Worm (Caenorhabditis elegans) whole organism, young adult: Measurements from ENCODE around the gene B0454.26.

ENCODE experiments used
- B0019.2 ChIP-seq: fragments of 200-800 bp; sonication (Bioruptor generic); conservative IDR thresholded peaks from 2 replicates; pipeline ENCODE4 v1.3.6; 2022; ENCODE audit warnings: missing genetic modification reagents, missing genetic modification characterization, missing compliant biosample characterization
- F22D6.2 ChIP-seq: sonication (generic microtip); optimal IDR thresholded peaks from 2 replicates; lab custom pipeline; 2016; ENCODE audit warnings: mild to moderate bottlenecking, missing genetic modification characterization, missing compliant biosample characterization
- F39B2.1 ChIP-seq: fragments of 200-800 bp; sonication (Bioruptor generic); IDR thresholded peaks from 2 replicates; pipeline ENCODE4 v1.3.6; 2022; ENCODE audit warnings: missing genetic modification reagents, missing genetic modification characterization, missing compliant biosample characterization
- F57C9.4 ChIP-seq: sonication (generic microtip); optimal IDR thresholded peaks from 2 replicates; lab custom pipeline; 2017; ENCODE audit warnings: mild to moderate bottlenecking, missing genetic modification characterization, missing compliant biosample characterization
- Y79H2A.3 ChIP-seq: fragments of 200-800 bp; sonication (Bioruptor generic); conservative IDR thresholded peaks from 2 replicates; pipeline ENCODE4 v1.3.6; 2022; ENCODE audit warnings: missing genetic modification reagents, missing genetic modification characterization, missing compliant biosample characterization
- ama-1 ChIP-seq, 3 experiments: fragments of 150-350 bp in 1 of 3; sonication (generic microtip) in 2 of 3; optimal IDR thresholded peaks; 2 replicates each; lab custom pipeline; 2014 to 2018; ENCODE audit warnings: missing biosample characterization in 2 of 3, missing genetic modification characterization in 2 of 3, missing genetic modification reagents in 2 of 3
- athp-1 ChIP-seq: sonication (generic microtip); optimal IDR thresholded peaks from 2 replicates; lab custom pipeline; 2017; ENCODE audit warnings: mild to moderate bottlenecking, missing genetic modification characterization, missing compliant biosample characterization
- attf-3 ChIP-seq: fragments of 200-800 bp; sonication (Bioruptor generic); conservative IDR thresholded peaks from 2 replicates; pipeline ENCODE4 v1.3.6; 2022; ENCODE audit warnings: missing genetic modification reagents, missing genetic modification characterization, missing compliant biosample characterization
- cebp-2 ChIP-seq: fragments of 200-800 bp; sonication (Bioruptor generic); IDR thresholded peaks from 2 replicates; pipeline ENCODE4 v1.3.6; 2022; ENCODE audit warnings: missing genetic modification characterization, missing compliant biosample characterization
- ceh-100 ChIP-seq: fragments of 200-800 bp; sonication (Bioruptor generic); IDR thresholded peaks from 2 replicates; pipeline ENCODE4 v1.3.6; 2022; ENCODE audit warnings: missing genetic modification reagents, missing genetic modification characterization, missing compliant biosample characterization
- die-1 ChIP-seq: sonication (generic microtip); optimal IDR thresholded peaks from 2 replicates; lab custom pipeline; 2016; ENCODE audit warnings: missing genotype, mild to moderate bottlenecking, missing genetic modification characterization, missing compliant biosample characterization
- efl-1 ChIP-seq: fragments of 150-350 bp; optimal IDR thresholded peaks from 2 replicates; lab custom pipeline; 2014; ENCODE audit warnings: missing biosample characterization, missing genetic modification reagents, missing genetic modification characterization
- egl-44 ChIP-seq: fragments of 200-800 bp; sonication (Bioruptor generic); IDR thresholded peaks from 2 replicates; pipeline ENCODE4 v1.3.6; 2022; ENCODE audit warnings: missing genetic modification reagents, missing genetic modification characterization, missing compliant biosample characterization
- egrh-3 ChIP-seq: fragments of 200-800 bp; sonication (Bioruptor generic); IDR thresholded peaks from 2 replicates; pipeline ENCODE4 v1.3.6; 2022; ENCODE audit warnings: missing genetic modification reagents, missing genetic modification characterization, missing compliant biosample characterization
- ets-4 ChIP-seq: fragments of 200-800 bp; sonication (Bioruptor generic); optimal IDR thresholded peaks from 2 replicates; lab custom pipeline; 2018; ENCODE audit warnings: mild to moderate bottlenecking, missing genetic modification characterization, missing compliant biosample characterization
- fkh-3 ChIP-seq: sonication (generic microtip); optimal IDR thresholded peaks from 2 replicates; lab custom pipeline; 2016; ENCODE audit warnings: mild to moderate bottlenecking, missing genetic modification characterization, missing compliant biosample characterization
- gei-17 ChIP-seq: fragments of 200-800 bp; sonication (Bioruptor generic); optimal IDR thresholded peaks from 2 replicates; lab custom pipeline; 2018; ENCODE audit warnings: mild to moderate bottlenecking, missing genetic modification characterization, missing compliant biosample characterization
- him-1 ChIP-seq: sonication (generic microtip); optimal IDR thresholded peaks from 2 replicates; lab custom pipeline; 2016; ENCODE audit warnings: missing genotype, missing genetic modification reagents, missing genetic modification characterization, missing compliant biosample characterization
- hmg-1.2 ChIP-seq: fragments of 200-800 bp; sonication (Bioruptor generic); IDR thresholded peaks from 2 replicates; pipeline ENCODE4 v1.3.6; 2022; ENCODE audit warnings: missing genetic modification reagents, missing genetic modification characterization, missing compliant biosample characterization
- hrde-1 ChIP-seq: sonication (generic microtip); optimal IDR thresholded peaks from 2 replicates; lab custom pipeline; 2016; ENCODE audit warnings: missing genetic modification characterization, mild to moderate bottlenecking, missing compliant biosample characterization, moderate library complexity, missing genotype, missing genetic modification reagents, borderline replicate concordance
- hsf-1 ChIP-seq: fragments of 200-800 bp; sonication (Bioruptor generic); IDR thresholded peaks from 2 replicates; pipeline ENCODE4 v1.3.6; 2022; ENCODE audit warnings: missing genetic modification reagents, missing genetic modification characterization, missing compliant biosample characterization
- lag-1 ChIP-seq: fragments of 200-800 bp; sonication (Bioruptor generic); IDR thresholded peaks from 2 replicates; pipeline ENCODE4 v1.3.6; 2022; ENCODE audit warnings: missing genetic modification reagents, missing genetic modification characterization, missing compliant biosample characterization
- let-526 ChIP-seq: fragments of 200-800 bp; sonication (Bioruptor generic); IDR thresholded peaks from 2 replicates; pipeline ENCODE4 v1.3.6; 2022; ENCODE audit warnings: missing genetic modification reagents, missing genetic modification characterization, missing compliant biosample characterization
- lin-40 ChIP-seq: sonication (generic microtip); optimal IDR thresholded peaks from 2 replicates; lab custom pipeline; 2016; ENCODE audit warnings: missing genetic modification characterization, mild to moderate bottlenecking, missing compliant biosample characterization, missing genotype, missing genetic modification reagents
- lsy-27 ChIP-seq: sonication (generic microtip); optimal IDR thresholded peaks from 2 replicates; lab custom pipeline; 2017; ENCODE audit warnings: missing genetic modification characterization, mild to moderate bottlenecking, missing compliant biosample characterization, antibody characterized with exemption, missing genotype, borderline replicate concordance; ENCODE audit not compliant: insufficient read depth
- madf-6 ChIP-seq: fragments of 200-800 bp; sonication (Bioruptor generic); IDR thresholded peaks from 2 replicates; pipeline ENCODE4 v1.3.6; 2022; ENCODE audit warnings: missing genetic modification reagents, missing genetic modification characterization, missing compliant biosample characterization
- mcd-1 ChIP-seq: fragments of 200-800 bp; sonication (Bioruptor generic); IDR thresholded peaks from 2 replicates; pipeline ENCODE4 v1.3.6; 2022; ENCODE audit warnings: missing genetic modification reagents, missing genetic modification characterization, missing compliant biosample characterization
- mel-28 ChIP-seq: sonication (generic microtip); optimal IDR thresholded peaks from 2 replicates; lab custom pipeline; 2016; ENCODE audit warnings: borderline replicate concordance, mild to moderate bottlenecking, missing genetic modification characterization, missing compliant biosample characterization
- nhr-179 ChIP-seq: sonication (generic microtip); optimal IDR thresholded peaks from 2 replicates; lab custom pipeline; 2016; ENCODE audit warnings: mild to moderate bottlenecking, missing genetic modification characterization, missing compliant biosample characterization
- nhr-27 ChIP-seq: fragments of 200-800 bp; sonication (Bioruptor generic); optimal IDR thresholded peaks from 2 replicates; lab custom pipeline; 2018; ENCODE audit warnings: mild to moderate bottlenecking, missing genetic modification characterization, moderate library complexity, missing compliant biosample characterization
- rcor-1 ChIP-seq: fragments of 200-800 bp; sonication (Bioruptor generic); IDR thresholded peaks from 2 replicates; pipeline ENCODE4 v1.3.6; 2022; ENCODE audit warnings: missing genetic modification reagents, missing genetic modification characterization, missing compliant biosample characterization
- zfh-2 ChIP-seq: fragments of 200-800 bp; sonication (Bioruptor generic); conservative IDR thresholded peaks from 2 replicates; pipeline ENCODE4 v1.3.6; 2022; ENCODE audit warnings: missing genetic modification reagents, missing genetic modification characterization, missing compliant biosample characterization
- zim-3 ChIP-seq: sonication (generic microtip); optimal IDR thresholded peaks from 2 replicates; lab custom pipeline; 2017; ENCODE audit warnings: mild to moderate bottlenecking, missing genetic modification characterization, moderate library complexity, missing compliant biosample characterization
- ztf-26 ChIP-seq: sonication (generic microtip); optimal IDR thresholded peaks from 2 replicates; lab custom pipeline; 2017; ENCODE audit warnings: missing genetic modification characterization, missing compliant biosample characterization
- ztf-28 ChIP-seq: fragments of 200-800 bp; sonication (Bioruptor generic); IDR thresholded peaks from 2 replicates; pipeline ENCODE4 v1.3.6; 2022; ENCODE audit warnings: missing genetic modification reagents, missing genetic modification characterization, missing compliant biosample characterization

The B0454.26 gene

DNA sequence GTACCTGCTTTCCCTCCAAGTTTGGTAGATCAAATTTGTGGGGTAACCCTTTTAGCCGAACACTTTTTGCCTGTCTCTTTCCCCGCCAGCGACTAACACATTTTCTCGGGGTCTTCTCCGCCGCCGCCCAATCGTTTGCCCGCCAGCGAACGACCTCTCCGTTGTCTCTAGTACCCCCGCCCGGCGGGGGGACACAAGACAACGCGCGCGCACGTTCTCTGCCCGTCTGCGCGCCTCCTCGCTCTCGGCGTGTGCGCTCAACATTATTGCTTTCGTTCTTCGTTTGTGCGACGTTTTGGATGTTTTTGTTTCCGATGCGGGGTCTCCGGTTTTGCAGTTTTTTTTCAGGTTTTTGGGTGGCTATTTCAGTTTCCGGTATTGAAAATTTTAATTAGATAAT, 17.2 kb upstream of the B0454.26 start (continued):
- TF ChIP-seq ceh-100 (GFP tag; lab: Robert Waterston, UW), result no peak
- TF ChIP-seq egl-44 (GFP tag; lab: Robert Waterston, UW), result no peak
- TF ChIP-seq athp-1 (tag; lab: Kevin White, UChicago), result no peak
- TF ChIP-seq B0019.2 (GFP tag; lab: Robert Waterston, UW), result no peak

DNA sequence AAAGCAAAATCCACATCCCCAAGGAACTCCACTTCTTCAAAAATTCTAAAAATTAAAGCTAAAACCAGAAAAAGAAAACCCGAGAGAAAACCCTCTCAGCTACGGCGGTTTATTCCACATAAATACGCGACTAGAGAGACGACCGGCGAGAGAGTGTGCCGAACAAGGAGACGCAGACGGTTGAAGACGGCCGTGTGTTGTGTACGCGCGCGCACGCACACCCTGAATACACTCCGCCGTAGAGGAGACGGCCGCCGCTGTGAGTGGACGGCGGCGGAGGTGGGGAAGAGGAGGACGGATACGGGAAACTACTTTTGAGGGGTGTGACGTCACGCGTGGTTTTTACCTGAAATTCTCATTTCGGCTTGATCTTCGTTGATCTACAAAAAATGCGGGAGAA, 16.3 kb upstream of the B0454.26 start:
- TF ChIP-seq hmg-1.2 (GFP tag; lab: Robert Waterston, UW), result peak; percentile 96
- no peak for TF ChIP-seq fkh-3 (tag; lab: Kevin White, UChicago)
- 0 out of 2 replicates have a peak, but pooled peaks have one; percentile 49 for TF ChIP-seq cebp-2 (GFP tag; lab: Robert Waterston, UW)
- 0 out of 2 replicates have a peak, but pooled peaks have one; percentile 0 for TF ChIP-seq madf-6 (GFP tag; lab: Robert Waterston, UW)
- TF ChIP-seq zim-3 (tag; lab: Kevin White, UChicago), result no peak
- no peak for TF ChIP-seq nhr-179 (tag; lab: Kevin White, UChicago)
- TF ChIP-seq zfh-2 (GFP tag; lab: Robert Waterston, UW), result peak; percentile 89
- TF ChIP-seq hsf-1 (GFP tag; lab: Robert Waterston, UW), result 0 out of 2 replicates have a peak, but pooled peaks have one; percentile 41
- peak; percentile 53; the same call in 1 of the 2 replicates for TF ChIP-seq egrh-3 (GFP tag; lab: Robert Waterston, UW)
- TF ChIP-seq F39B2.1 (GFP tag; lab: Robert Waterston, UW), result no peak
- no peak for TF ChIP-seq let-526 (GFP tag; lab: Robert Waterston, UW)
- TF ChIP-seq F57C9.4, result no peak
- 0 out of 2 replicates have a peak, but pooled peaks have one; percentile 8 for TF ChIP-seq mcd-1 (GFP tag; lab: Robert Waterston, UW)
- no peak for TF ChIP-seq attf-3
- TF ChIP-seq, all 124 proteins: peak for 7

DNA sequence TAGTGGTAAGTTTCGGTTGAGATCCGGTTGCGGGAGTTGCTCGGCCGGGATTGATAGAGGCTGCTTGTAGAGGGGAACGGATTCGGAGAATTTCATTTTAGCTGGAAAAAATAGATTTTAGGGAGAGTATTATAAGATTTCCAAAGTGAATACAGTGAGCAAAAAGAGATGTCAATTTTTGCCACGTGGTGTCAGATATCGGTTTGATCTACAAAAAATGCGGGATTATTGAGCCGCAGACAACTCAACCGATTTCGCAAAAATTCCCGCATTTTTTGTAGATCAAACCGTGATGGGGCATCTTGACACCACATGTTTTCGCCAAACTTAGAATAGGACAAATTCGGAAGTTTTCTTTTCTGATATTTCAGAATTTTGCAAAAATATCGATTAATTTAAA, 15.9 kb upstream of the B0454.26 start, which contains the start of gene lido-13:
Gene lido-13 (minus strand): TSS at position 101 of the 400 bp plus-strand sequence.
- no peak for TF ChIP-seq die-1 (tag; lab: Kevin White, UChicago)
- peak; percentile 38; the same call in 1 of the 2 replicates for TF ChIP-seq madf-6 (GFP tag; lab: Robert Waterston, UW)

DNA sequence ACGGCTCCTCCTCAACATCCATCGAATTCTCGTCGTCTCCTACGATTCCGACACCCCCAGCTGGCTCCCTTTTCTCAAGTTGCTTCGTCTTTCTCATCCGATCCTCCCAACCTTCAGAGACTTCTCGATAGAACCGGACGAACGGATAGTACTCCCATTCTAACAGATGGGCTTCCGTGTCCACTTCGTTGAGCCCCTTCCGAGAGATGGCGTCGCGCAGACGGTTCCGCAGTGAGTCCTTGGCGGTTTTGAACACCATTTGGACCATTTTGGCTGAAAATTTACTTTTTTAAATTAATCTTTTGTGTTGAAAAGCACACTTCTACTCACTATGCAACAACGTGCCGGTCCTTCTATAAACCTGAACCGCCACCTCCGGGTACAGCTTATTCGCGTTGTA, 15.3 kb upstream of the B0454.26 start:
- TF ChIP-seq nhr-27, result no peak
- no peak for TF ChIP-seq efl-1
- TF ChIP-seq ets-4 (GFP tag; lab: Kevin White, UChicago), result no peak
- TF ChIP-seq him-1, result no peak
- no peak for TF ChIP-seq lin-40 (tag; lab: Kevin White, UChicago)
- TF ChIP-seq ztf-28 (GFP tag; lab: Robert Waterston, UW), result no peak
- TF ChIP-seq ztf-26 (tag; lab: Kevin White, UChicago), result no peak
- no peak for TF ChIP-seq ama-1 (optimal IDR thresholded peaks at IDR 0.05; lab: Kevin White, UChicago)
- no peak for TF ChIP-seq ama-1 (GFP tag; optimal IDR thresholded peaks at IDR 0.05; lab: Kevin White, UChicago)
- no peak for TF ChIP-seq lag-1 (GFP tag; lab: Robert Waterston, UW)
- no peak for TF ChIP-seq F22D6.2

DNA sequence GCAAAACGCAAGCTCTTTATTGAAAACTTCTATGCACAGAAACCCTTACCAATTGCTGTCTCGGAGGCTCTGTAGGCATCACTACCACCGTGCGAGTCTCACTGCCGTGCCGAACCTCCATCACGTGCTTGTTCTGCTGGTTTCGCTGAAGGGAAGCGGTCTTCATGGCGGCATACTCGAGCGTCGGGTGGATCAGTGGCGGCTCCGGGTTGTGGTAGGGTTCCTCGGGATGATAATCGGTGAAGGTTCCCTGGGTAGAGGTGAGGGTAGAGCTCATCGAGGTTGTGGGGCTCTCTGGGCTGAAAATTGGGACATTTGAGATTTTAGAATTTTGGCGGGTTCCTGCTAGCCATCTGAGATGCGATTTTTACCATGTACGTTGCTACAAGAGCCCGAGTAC, 14.5 kb upstream of the B0454.26 start:
- peak; percentile 55; the same call in 1 of the 2 replicates for TF ChIP-seq zfh-2 (GFP tag; lab: Robert Waterston, UW)
- no peak for TF ChIP-seq lsy-27 (tag; lab: Kevin White, UChicago)

DNA sequence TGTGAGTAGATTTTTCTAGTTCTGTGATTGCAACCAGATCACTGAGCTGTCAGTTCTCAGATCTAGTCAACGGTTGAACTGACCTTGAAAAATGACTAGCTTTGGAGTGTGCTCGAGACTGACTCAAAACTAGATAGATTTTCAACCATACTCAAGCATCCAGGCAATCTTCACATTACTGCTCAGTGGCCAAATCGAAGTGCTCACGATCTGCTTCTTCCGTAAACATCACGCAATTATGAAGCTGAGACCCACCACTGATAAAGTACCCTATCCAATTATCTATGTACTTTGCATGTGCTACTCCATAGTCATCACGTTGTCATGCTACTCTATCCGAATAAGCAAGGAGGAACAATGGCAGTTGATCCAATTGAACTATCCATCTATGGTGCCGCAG, 13.0 kb upstream of the B0454.26 start:
- TF ChIP-seq mel-28 (tag; lab: Kevin White, UChicago) (no peak), rcor-1 (GFP tag; lab: Robert Waterston, UW) (no peak), hrde-1 (no peak), Y79H2A.3 (no peak), gei-17 (GFP tag; lab: Kevin White, UChicago) (no peak)
